Fruit fly (Drosophila melanogaster) whole organism, wandering third instar larva: ENCODE measurements around the gene alpha-Man-Ib.

Experiments used
- Abd-B ChIP-seq: fragments of >200 bp; optimal IDR thresholded peaks from 2 replicates; lab custom pipeline; 2017; ENCODE audit warnings: missing biosample characterization, missing genetic modification characterization
- CG32264 ChIP-seq: fragments of 200-800 bp; sonication (Bioruptor generic); optimal IDR thresholded peaks from 2 replicates; lab custom pipeline; 2016; ENCODE audit warnings: missing biosample characterization, missing genetic modification characterization
- CG9705 ChIP-seq: fragments of 200-800 bp; sonication (Bioruptor generic); optimal IDR thresholded peaks from 2 replicates; lab custom pipeline; 2018; ENCODE audit warnings: missing biosample characterization, mild to moderate bottlenecking, missing genetic modification characterization
- CrebA ChIP-seq: fragments of 200-800 bp; sonication (Bioruptor generic); optimal IDR thresholded peaks from 2 replicates; lab custom pipeline; 2016; ENCODE audit warnings: missing biosample characterization, mild to moderate bottlenecking, missing genetic modification characterization, borderline replicate concordance
- Dfd ChIP-seq: fragments of >200 bp; optimal IDR thresholded peaks from 2 replicates; lab custom pipeline; 2017; ENCODE audit warnings: missing biosample characterization, missing genetic modification characterization
- Dif ChIP-seq: fragments of 200-275, 200-300 bp; sonication (Bioruptor generic); optimal IDR thresholded peaks from 2 replicates; lab custom pipeline; 2018; ENCODE audit warnings: missing biosample characterization, missing genetic modification characterization; ENCODE audit not compliant: partially characterized antibody
- GATAd ChIP-seq: sonication (Bioruptor generic); optimal IDR thresholded peaks from 2 replicates; lab custom pipeline; 2016; ENCODE audit warnings: missing biosample characterization, missing genetic modification characterization
- HLH106 ChIP-seq: fragments of 200-800 bp; optimal IDR thresholded peaks from 3 replicates; lab custom pipeline; 2019; ENCODE audit warnings: missing biosample characterization, mild to moderate bottlenecking, missing genetic modification characterization, moderate library complexity
- Hnf4 ChIP-seq: fragments of 200-800 bp; sonication (Bioruptor generic); optimal IDR thresholded peaks from 2 replicates; lab custom pipeline; 2016; ENCODE audit warnings: missing biosample characterization, mild to moderate bottlenecking, missing genetic modification characterization
- Hr78 ChIP-seq: fragments of >200 bp; optimal IDR thresholded peaks from 2 replicates; lab custom pipeline; 2017; ENCODE audit warnings: missing biosample characterization, missing genetic modification characterization
- Hr83 ChIP-seq: fragments of 200-300 bp; sonication (Bioruptor generic); optimal IDR thresholded peaks from 2 replicates; lab custom pipeline; 2016; ENCODE audit warnings: missing biosample characterization, mild to moderate bottlenecking, missing genetic modification characterization, moderate library complexity; ENCODE audit not compliant: poor library complexity, severe bottlenecking
- Jra ChIP-seq: sonication (Bioruptor generic); optimal IDR thresholded peaks from 2 replicates; lab custom pipeline; 2016; ENCODE audit warnings: missing biosample characterization, missing genetic modification characterization
- Mio ChIP-seq: sonication (Bioruptor generic); optimal IDR thresholded peaks from 2 replicates; lab custom pipeline; 2016; ENCODE audit warnings: missing biosample characterization, missing genetic modification characterization
- Myc ChIP-seq: fragments of >200 bp; optimal IDR thresholded peaks from 2 replicates; lab custom pipeline; 2017
- N ChIP-seq: fragments of >200 bp; optimal IDR thresholded peaks from 2 replicates; lab custom pipeline; 2018; ENCODE audit warnings: missing biosample characterization, missing external identifiers, missing genetic modification characterization
- OdsH ChIP-seq: fragments of 200-800 bp; sonication (Bioruptor generic); optimal IDR thresholded peaks from 2 replicates; lab custom pipeline; 2016; ENCODE audit warnings: missing biosample characterization, mild to moderate bottlenecking, missing genetic modification characterization
- Rel ChIP-seq, 2 experiments: fragments of 200-800 bp; sonication (Bioruptor generic) in 1 of 2; optimal IDR thresholded peaks; 2 replicates in 1 of 2; 3 replicates in 1 of 2; lab custom pipeline; 2016 to 2019; ENCODE audit warnings: mild to moderate bottlenecking in 2 of 2, missing biosample characterization in 2 of 2, missing genetic modification characterization in 2 of 2, moderate library complexity in 1 of 2
- Sp1 ChIP-seq: fragments of 200-800 bp; sonication (Bioruptor generic); optimal IDR thresholded peaks from 3 replicates; lab custom pipeline; 2019; ENCODE audit warnings: missing biosample characterization, mild to moderate bottlenecking, missing genetic modification characterization, moderate library complexity
- Vsx2 ChIP-seq: fragments of 200-300, 225-300 bp; sonication (Bioruptor generic); optimal IDR thresholded peaks from 2 replicates; lab custom pipeline; 2018; ENCODE audit warnings: missing biosample characterization, missing genetic modification characterization; ENCODE audit not compliant: partially characterized antibody
- br ChIP-seq: fragments of 200-800 bp; sonication (Bioruptor generic); optimal IDR thresholded peaks from 2 replicates; lab custom pipeline; 2016; ENCODE audit warnings: missing biosample characterization, missing genetic modification characterization
- brk ChIP-seq: fragments of 200-800 bp; sonication (Bioruptor generic); optimal IDR thresholded peaks from 2 replicates; lab custom pipeline; 2016; ENCODE audit warnings: missing biosample characterization, mild to moderate bottlenecking, missing genetic modification characterization
- dl ChIP-seq, 2 experiments: fragments of 175-275, 200-275 bp in 1 of 2; fragments of 200-275 bp in 1 of 2; sonication (Bioruptor generic); optimal IDR thresholded peaks; lab custom pipeline; 2018; ENCODE audit warnings: mild to moderate bottlenecking in 2 of 2, missing biosample characterization in 2 of 2, missing genetic modification characterization in 2 of 2, moderate library complexity in 2 of 2; ENCODE audit not compliant: partially characterized antibody in 2 of 2, insufficient read depth in 1 of 2
- dmrt93B ChIP-seq: fragments of 200-800 bp; sonication (Bioruptor generic); optimal IDR thresholded peaks from 2 replicates; lab custom pipeline; 2018; ENCODE audit warnings: missing biosample characterization, mild to moderate bottlenecking, missing genetic modification characterization
- ey ChIP-seq: fragments of 200-800 bp; sonication (Bioruptor generic); optimal IDR thresholded peaks from 2 replicates; lab custom pipeline; 2016; ENCODE audit warnings: missing biosample characterization, missing genetic modification characterization
- foxo ChIP-seq, 2 experiments: fragments of 200-800 bp; sonication (Bioruptor generic); optimal IDR thresholded peaks; 2 replicates in 1 of 2; 3 replicates in 1 of 2; lab custom pipeline; 2016 to 2017; ENCODE audit warnings: missing biosample characterization in 2 of 2, missing genetic modification characterization in 2 of 2
- fru ChIP-seq: fragments of 200-800 bp; sonication (Bioruptor generic); optimal IDR thresholded peaks from 3 replicates; lab custom pipeline; 2016; ENCODE audit warnings: missing biosample characterization, mild to moderate bottlenecking, missing genetic modification characterization
- h ChIP-seq: fragments of 200-800 bp; sonication (Bioruptor generic); optimal IDR thresholded peaks from 3 replicates; lab custom pipeline; 2016; ENCODE audit warnings: missing biosample characterization, mild to moderate bottlenecking, missing genetic modification characterization
- jim ChIP-seq: fragments of 175-275, 200-325 bp; sonication (Bioruptor generic); optimal IDR thresholded peaks from 2 replicates; lab custom pipeline; 2016; ENCODE audit warnings: missing biosample characterization, mild to moderate bottlenecking, missing genetic modification characterization
- pan ChIP-seq: fragments of >200 bp; optimal IDR thresholded peaks from 2 replicates; lab custom pipeline; 2017
- psq ChIP-seq: fragments of 200-800 bp; sonication (Bioruptor generic); optimal IDR thresholded peaks from 3 replicates; lab custom pipeline; 2017; ENCODE audit warnings: missing biosample characterization, mild to moderate bottlenecking, missing genetic modification characterization, moderate library complexity
- rgr ChIP-seq: fragments of 200-800 bp; sonication (Bioruptor generic); optimal IDR thresholded peaks from 3 replicates; lab custom pipeline; 2016; ENCODE audit warnings: missing biosample characterization, mild to moderate bottlenecking, missing genetic modification characterization
- sage ChIP-seq: fragments of 200-800 bp; sonication (Bioruptor generic); optimal IDR thresholded peaks from 2 replicates; lab custom pipeline; 2016; ENCODE audit warnings: missing biosample characterization, mild to moderate bottlenecking, missing genetic modification characterization
- sv ChIP-seq: fragments of 200-800 bp; sonication (Bioruptor generic); optimal IDR thresholded peaks from 3 replicates; lab custom pipeline; 2016; ENCODE audit warnings: missing biosample characterization, missing genetic modification characterization
- tai ChIP-seq: sonication (Bioruptor generic); optimal IDR thresholded peaks from 2 replicates; lab custom pipeline; 2016; ENCODE audit warnings: missing biosample characterization, missing genetic modification characterization
- usp ChIP-seq: fragments of >200 bp; optimal IDR thresholded peaks from 2 replicates; lab custom pipeline; 2017; ENCODE audit warnings: missing biosample characterization, missing genetic modification characterization
- woc ChIP-seq: sonication (Bioruptor generic); optimal IDR thresholded peaks from 2 replicates; lab custom pipeline; 2016; ENCODE audit warnings: missing biosample characterization, mild to moderate bottlenecking, missing genetic modification characterization

alpha-Man-Ib gene

dm6 chr3R:29096009-29096443 is 16.6 kb downstream of the alpha-Man-Ib start (continued):
- TF ChIP-seq woc (GFP tag; lab: Kevin White, UChicago): peak; percentile 87
- no peak for TF ChIP-seq Myc (lab: Kevin White, UChicago)

- TF ChIP-seq CrebA (GFP tag; lab: Kevin White, UChicago) (no peak), Dif (peak; percentile 33), usp (GFP tag; lab: Kevin White, UChicago) (no peak), Hr83 (peak; percentile 46)
Measured at dm6 chr3R:29095525-29095924, 17.1 kb downstream of the alpha-Man-Ib start.

- peak; percentile 25 for TF ChIP-seq ey (GFP tag; lab: Kevin White, UChicago)
- TF ChIP-seq OdsH (GFP tag; lab: Kevin White, UChicago): no peak
- TF ChIP-seq sage (GFP tag; lab: Kevin White, UChicago): no peak
- peak; percentile 5 for TF ChIP-seq h
- no peak for TF ChIP-seq psq (GFP tag; lab: Kevin White, UChicago)
- TF ChIP-seq CG32264: no peak
- TF ChIP-seq Mio (GFP tag; lab: Kevin White, UChicago): no peak
- no peak for TF ChIP-seq jim (GFP tag; lab: Kevin White, UChicago)
- TF ChIP-seq fru: peak; percentile 23
- TF ChIP-seq Dif: no peak
- no peak for TF ChIP-seq CrebA (GFP tag; lab: Kevin White, UChicago)
- peak; percentile 19 for TF ChIP-seq rgr (GFP tag; lab: Kevin White, UChicago)
- TF ChIP-seq HLH106 (tag; lab: Kevin White, UChicago): peak; percentile 13
- TF ChIP-seq Abd-B (GFP tag; lab: Kevin White, UChicago): no peak
- no peak for TF ChIP-seq dl (GFP tag; optimal IDR thresholded peaks at IDR 0.05; lab: Kevin White, UChicago; ENCODE audit: insufficient read depth in 1 of 2, partially characterized antibody in 2 of 2)
- peak in 1 of 2 experiments; percentile 10 for TF ChIP-seq foxo (GFP tag; optimal IDR thresholded peaks at IDR 0.05; lab: Kevin White, UChicago)
- TF ChIP-seq dmrt93B (GFP tag; lab: Kevin White, UChicago): no peak
- no peak for TF ChIP-seq Sp1 (GFP tag; lab: Kevin White, UChicago)
- TF ChIP-seq N (GFP tag; lab: Kevin White, UChicago): no peak
- TF ChIP-seq Hr78 (GFP tag; lab: Kevin White, UChicago): no peak
Measured at dm6 chr3R:29094152-29094551, 18.5 kb downstream of the alpha-Man-Ib start.

- TF ChIP-seq Hr78 (GFP tag; lab: Kevin White, UChicago): no peak
- TF ChIP-seq fru: peak; percentile 46
- peak; percentile 0 for TF ChIP-seq br (GFP tag; lab: Kevin White, UChicago)
- TF ChIP-seq h: peak; percentile 34
- TF ChIP-seq Myc (lab: Kevin White, UChicago): no peak
- no peak for TF ChIP-seq Dif
- no peak for TF ChIP-seq tai (GFP tag; lab: Kevin White, UChicago)
- TF ChIP-seq rgr (GFP tag; lab: Kevin White, UChicago): peak; percentile 18
- no peak for TF ChIP-seq Jra
- no peak for TF ChIP-seq brk (GFP tag; lab: Kevin White, UChicago)
- TF ChIP-seq sv (GFP tag; lab: Kevin White, UChicago): no peak
- peak; percentile 1 for TF ChIP-seq Sp1 (GFP tag; lab: Kevin White, UChicago)
- TF ChIP-seq HLH106 (tag; lab: Kevin White, UChicago): peak; percentile 22
- TF ChIP-seq jim (GFP tag; lab: Kevin White, UChicago): no peak
- TF ChIP-seq OdsH (GFP tag; lab: Kevin White, UChicago): peak; percentile 24
- no peak for TF ChIP-seq CG32264
- TF ChIP-seq woc (GFP tag; lab: Kevin White, UChicago): no peak
- TF ChIP-seq sage (GFP tag; lab: Kevin White, UChicago): no peak
- TF ChIP-seq CG9705: no peak
- TF ChIP-seq Rel (GFP tag; optimal IDR thresholded peaks at IDR 0.05; lab: Kevin White, UChicago): no peak
- no peak for TF ChIP-seq Rel (tag; optimal IDR thresholded peaks at IDR 0.05; lab: Kevin White, UChicago)
- TF ChIP-seq N (GFP tag; lab: Kevin White, UChicago): no peak
- no peak for TF ChIP-seq Hr83
- no peak for TF ChIP-seq GATAd
- TF ChIP-seq psq (GFP tag; lab: Kevin White, UChicago): no peak
- peak in 1 of 2 experiments; percentile 42 for TF ChIP-seq foxo (GFP tag; optimal IDR thresholded peaks at IDR 0.05; lab: Kevin White, UChicago)
- no peak for TF ChIP-seq pan (lab: Kevin White, UChicago)
- TF ChIP-seq dmrt93B (GFP tag; lab: Kevin White, UChicago): no peak
- no peak for TF ChIP-seq Vsx2 (GFP tag; lab: Kevin White, UChicago)
- no peak for TF ChIP-seq Dfd (GFP tag; lab: Kevin White, UChicago)
- TF ChIP-seq usp (GFP tag; lab: Kevin White, UChicago): no peak
- no peak for TF ChIP-seq Hnf4 (GFP tag; lab: Kevin White, UChicago)
- no peak for TF ChIP-seq Abd-B (GFP tag; lab: Kevin White, UChicago)
- TF ChIP-seq ey (GFP tag; lab: Kevin White, UChicago): peak; percentile 44
- TF ChIP-seq CrebA (GFP tag; lab: Kevin White, UChicago): no peak
- TF ChIP-seq, all 38 proteins: peak for 9
Measured at dm6 chr3R:29091609-29092008, 21.0 kb downstream of the alpha-Man-Ib start.
